Fruit fly (Drosophila melanogaster): Measurements from ENCODE around the gene Ugt37A1.

DNA sequence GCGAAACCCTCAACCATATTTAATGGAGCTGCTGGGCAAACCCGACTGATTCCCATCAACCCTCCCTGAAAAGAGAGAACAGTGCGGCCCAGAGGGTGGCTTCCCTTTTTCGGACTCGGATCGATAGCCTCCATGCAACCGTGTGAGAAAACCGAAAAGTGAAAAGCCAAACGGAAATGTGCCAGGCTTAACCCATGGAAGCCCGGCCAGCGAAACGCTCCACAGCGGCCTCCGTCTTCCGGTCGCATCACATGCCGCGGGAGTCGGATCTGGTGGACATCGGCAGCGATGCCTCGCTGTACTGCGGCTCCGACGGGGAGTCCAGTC, 31.9 kb downstream of the Ugt37A1 start:
- TF ChIP-seq CG11902 (GFP tag; optimal IDR thresholded peaks at IDR 0.05) = no peak
- TF ChIP-seq Lpt (GFP tag; optimal IDR thresholded peaks at IDR 0.05) = no peak
- TF ChIP-seq CG10669 (GFP tag; optimal IDR thresholded peaks at IDR 0.05) = no peak
- TF ChIP-seq CG7368 (GFP tag; optimal IDR thresholded peaks at IDR 0.05) = no peak
- TF ChIP-seq CG6792 (GFP tag; optimal IDR thresholded peaks at IDR 0.05) = no peak
- no peak for TF ChIP-seq OdsH (GFP tag; optimal IDR thresholded peaks at IDR 0.05)
- TF ChIP-seq CG1621 (tag; optimal IDR thresholded peaks at IDR 0.05) = no peak
- no peak for TF ChIP-seq CG6854 (GFP tag; optimal IDR thresholded peaks at IDR 0.05)
- no peak for TF ChIP-seq CG6808 (GFP tag; optimal IDR thresholded peaks at IDR 0.05)
- TF ChIP-seq topi (GFP tag; optimal IDR thresholded peaks at IDR 0.05) = no peak
